Fruit fly (Drosophila melanogaster): Measurements from ENCODE around the gene jus.

jus gene

dm6 chr3R:29207996-29208395, 13.2 kb upstream of the jus start:
- TF ChIP-seq tj (GFP tag; optimal IDR thresholded peaks at IDR 0.05) (no peak), CG33017 (tag; optimal IDR thresholded peaks at IDR 0.05) (no peak), bab1 (GFP tag; optimal IDR thresholded peaks at IDR 0.05) (peak; percentile 46)

dm6 chr3R:29207012-29207656, 12.3 kb upstream of the jus start:
- TF ChIP-seq ovo (GFP tag; optimal IDR thresholded peaks at IDR 0.05), result no peak
- peak; percentile 90 for TF ChIP-seq CG7045 (GFP tag; optimal IDR thresholded peaks at IDR 0.05)
- TF ChIP-seq CG12768 (GFP tag; optimal IDR thresholded peaks at IDR 0.05), result peak; percentile 87
- TF ChIP-seq CG5204 (GFP tag; optimal IDR thresholded peaks at IDR 0.05), result peak; percentile 65
- TF ChIP-seq Crg-1 (GFP tag; optimal IDR thresholded peaks at IDR 0.05), result peak; percentile 21
- TF ChIP-seq Hr96 (GFP tag; optimal IDR thresholded peaks at IDR 0.05), result peak; percentile 10
- TF ChIP-seq CG1620 (GFP tag; optimal IDR thresholded peaks at IDR 0.05), result peak; percentile 27
- peak; percentile 55 for TF ChIP-seq CG11617 (GFP tag; optimal IDR thresholded peaks at IDR 0.05)
- TF ChIP-seq toe (GFP tag; optimal IDR thresholded peaks at IDR 0.05), result peak; percentile 82
- TF ChIP-seq tj (GFP tag; optimal IDR thresholded peaks at IDR 0.05), result peak; percentile 43
- TF ChIP-seq CG14711 (tag; optimal IDR thresholded peaks at IDR 0.05), result peak; percentile 75
- TF ChIP-seq Mnt (GFP tag; optimal IDR thresholded peaks at IDR 0.05), result peak; percentile 57
- TF ChIP-seq cic (GFP tag; optimal IDR thresholded peaks at IDR 0.05), result peak; percentile 64
- no peak for TF ChIP-seq kay (GFP tag; ENCODE audit: borderline replicate concordance)
- no peak for TF ChIP-seq cnc (optimal IDR thresholded peaks at IDR 0.05)
- peak; percentile 81 for TF ChIP-seq bab1 (GFP tag; optimal IDR thresholded peaks at IDR 0.05)
- peak; percentile 81 for TF ChIP-seq Clk (GFP tag; optimal IDR thresholded peaks at IDR 0.05)
- peak; percentile 47 for TF ChIP-seq pad (GFP tag; optimal IDR thresholded peaks at IDR 0.05)
- peak; percentile 84 for TF ChIP-seq CG7101 (tag; optimal IDR thresholded peaks at IDR 0.05)
- TF ChIP-seq CG33017 (tag; optimal IDR thresholded peaks at IDR 0.05), result peak; percentile 90

- no peak for TF ChIP-seq Mnt (GFP tag; optimal IDR thresholded peaks at IDR 0.05)
- TF ChIP-seq CG5204 (GFP tag; optimal IDR thresholded peaks at IDR 0.05), result no peak
- peak; percentile 62 for TF ChIP-seq tj (GFP tag; optimal IDR thresholded peaks at IDR 0.05)
- TF ChIP-seq toe (GFP tag; optimal IDR thresholded peaks at IDR 0.05), result no peak
Observed at dm6 chr3R:29206198-29207011, 11.6 kb upstream of the jus start.

- TF ChIP-seq ovo (GFP tag; optimal IDR thresholded peaks at IDR 0.05), result no peak
- no peak for TF ChIP-seq cnc (optimal IDR thresholded peaks at IDR 0.05)
- TF ChIP-seq Mnt (GFP tag; optimal IDR thresholded peaks at IDR 0.05), result no peak
- TF ChIP-seq cic (GFP tag; optimal IDR thresholded peaks at IDR 0.05), result no peak
- TF ChIP-seq Crg-1 (GFP tag; optimal IDR thresholded peaks at IDR 0.05), result no peak
- TF ChIP-seq CG11617 (GFP tag; optimal IDR thresholded peaks at IDR 0.05), result no peak
- no peak for TF ChIP-seq CG7045 (GFP tag; optimal IDR thresholded peaks at IDR 0.05)
- no peak for TF ChIP-seq CG33017 (tag; optimal IDR thresholded peaks at IDR 0.05)
- TF ChIP-seq CG1620 (GFP tag; optimal IDR thresholded peaks at IDR 0.05), result no peak
- TF ChIP-seq Hr96 (GFP tag; optimal IDR thresholded peaks at IDR 0.05), result no peak
Observed at dm6 chr3R:29204612-29205480, 10.1 kb upstream of the jus start.

- TF ChIP-seq cnc (optimal IDR thresholded peaks at IDR 0.05), result no peak
- TF ChIP-seq CG33017 (tag; optimal IDR thresholded peaks at IDR 0.05), result no peak
- no peak for TF ChIP-seq CG7101 (tag; optimal IDR thresholded peaks at IDR 0.05)
- no peak for TF ChIP-seq tj (GFP tag; optimal IDR thresholded peaks at IDR 0.05)
- TF ChIP-seq pad (GFP tag; optimal IDR thresholded peaks at IDR 0.05), result no peak
- TF ChIP-seq CG5204 (GFP tag; optimal IDR thresholded peaks at IDR 0.05), result no peak
- TF ChIP-seq kay (GFP tag; ENCODE audit: borderline replicate concordance), result no peak
- no peak for TF ChIP-seq bab1 (GFP tag; optimal IDR thresholded peaks at IDR 0.05)
- no peak for TF ChIP-seq CG11617 (GFP tag; optimal IDR thresholded peaks at IDR 0.05)
- TF ChIP-seq cic (GFP tag; optimal IDR thresholded peaks at IDR 0.05), result no peak
- no peak for TF ChIP-seq Mnt (GFP tag; optimal IDR thresholded peaks at IDR 0.05)
Observed at dm6 chr3R:29204033-29204432, 9.2 kb upstream of the jus start, which contains the start of gene Cyt-c1L. Gene Cyt-c1L (minus strand): TSS chr3R:29204133.

- TF ChIP-seq bab1 (GFP tag; optimal IDR thresholded peaks at IDR 0.05), result peak; percentile 23
- no peak for TF ChIP-seq ovo (GFP tag; optimal IDR thresholded peaks at IDR 0.05)
- TF ChIP-seq CG7045 (GFP tag; optimal IDR thresholded peaks at IDR 0.05), result no peak
- TF ChIP-seq CG5204 (GFP tag; optimal IDR thresholded peaks at IDR 0.05), result no peak
- no peak for TF ChIP-seq CG14711 (tag; optimal IDR thresholded peaks at IDR 0.05)
Observed at dm6 chr3R:29202418-29202817, 7.6 kb upstream of the jus start, which contains the start of gene Mesh1. Gene Mesh1 (minus strand): TSS chr3R:29202525.
